Worm (Caenorhabditis elegans) whole organism, early embryonic: ENCODE measurements around the gene C39F7.5.

ENCODE experiments used
- B0310.2 ChIP-seq: sonication (generic microtip); optimal IDR thresholded peaks from 2 replicates; lab custom pipeline; 2016; ENCODE audit warnings: mild to moderate bottlenecking, missing genetic modification characterization, missing compliant biosample characterization
- F13C5.2 ChIP-seq: sonication (generic microtip); optimal IDR thresholded peaks from 2 replicates; lab custom pipeline; 2017; ENCODE audit warnings: mild to moderate bottlenecking, missing genetic modification characterization, inconsistent platforms, missing compliant biosample characterization
- aly-1 ChIP-seq: sonication (generic microtip); optimal IDR thresholded peaks from 2 replicates; lab custom pipeline; 2016; ENCODE audit warnings: missing genetic modification characterization, missing compliant biosample characterization
- ama-1 ChIP-seq: fragments of 150-350 bp; optimal IDR thresholded peaks from 2 replicates; lab custom pipeline; 2014
- ceh-36 ChIP-seq: sonication (generic microtip); optimal IDR thresholded peaks from 2 replicates; lab custom pipeline; 2016; ENCODE audit warnings: missing genetic modification characterization, inconsistent platforms, missing compliant biosample characterization
- ets-7 ChIP-seq: sonication (generic microtip); optimal IDR thresholded peaks from 2 replicates; lab custom pipeline; 2016; ENCODE audit warnings: missing genotype, missing genetic modification characterization, missing compliant biosample characterization
- flt-1 ChIP-seq: fragments of 200-800 bp; sonication (Bioruptor generic); IDR thresholded peaks from 2 replicates; pipeline ENCODE4 v1.3.6; 2022; ENCODE audit warnings: missing genetic modification characterization, missing compliant biosample characterization
- hmbx-1 ChIP-seq: sonication (generic microtip); optimal IDR thresholded peaks from 2 replicates; lab custom pipeline; 2016; ENCODE audit warnings: mild to moderate bottlenecking, missing genetic modification characterization, missing compliant biosample characterization
- hnd-1 ChIP-seq: sonication (generic microtip); optimal IDR thresholded peaks from 2 replicates; lab custom pipeline; 2016; ENCODE audit warnings: missing genetic modification characterization, missing compliant biosample characterization
- scrt-1 ChIP-seq: fragments of 200-800 bp; sonication (Bioruptor generic); IDR thresholded peaks from 2 replicates; pipeline ENCODE4 v1.3.6; 2022; ENCODE audit warnings: missing genetic modification characterization, missing compliant biosample characterization
- sea-1 ChIP-seq: fragments of 200-800 bp; sonication (Bioruptor generic); conservative IDR thresholded peaks from 2 replicates; pipeline ENCODE4 v1.3.6; 2022; ENCODE audit warnings: missing genetic modification characterization, missing compliant biosample characterization
- tbx-11 ChIP-seq: fragments of 200-800 bp; sonication (Bioruptor generic); IDR thresholded peaks from 2 replicates; pipeline ENCODE4 v1.3.6; 2022; ENCODE audit warnings: missing genetic modification characterization, missing compliant biosample characterization
- tbx-37 ChIP-seq: fragments of 200-800 bp; sonication (Bioruptor generic); conservative IDR thresholded peaks from 2 replicates; pipeline ENCODE4 v1.3.6; 2022; ENCODE audit warnings: missing genetic modification reagents, missing genetic modification characterization, missing compliant biosample characterization
- tra-4 ChIP-seq: sonication (generic microtip); optimal IDR thresholded peaks from 2 replicates; lab custom pipeline; 2017; ENCODE audit warnings: missing genetic modification characterization, missing compliant biosample characterization

DNA sequence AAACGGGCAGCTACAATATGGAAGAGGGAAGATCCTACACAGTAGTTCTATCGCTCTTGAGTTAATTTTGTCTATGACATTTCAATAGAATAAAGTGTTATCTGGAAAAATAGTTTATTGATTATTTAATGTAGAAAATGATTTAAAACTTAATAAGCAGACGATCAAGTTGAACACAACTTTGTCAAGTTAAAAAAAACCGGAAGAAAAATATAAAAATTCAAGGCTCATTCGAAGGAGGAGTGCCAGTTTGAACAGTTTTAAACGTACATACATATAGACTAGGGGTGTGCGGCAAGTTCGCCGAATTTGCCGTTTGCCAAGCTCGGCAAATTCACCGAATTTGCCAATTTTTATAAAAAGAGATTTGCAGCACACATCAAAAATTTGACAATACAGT lies 34.7 kb downstream of the C39F7.5 start, which contains the start of gene egl-2:
- TF ChIP-seq ets-7 (no peak), B0310.2 (tag; lab: Kevin White, UChicago) (no peak), ama-1 (lab: Kevin White, UChicago) (no peak), flt-1 (GFP tag; lab: Robert Waterston, UW) (no peak), sea-1 (GFP tag; lab: Robert Waterston, UW) (no peak), F13C5.2 (tag; lab: Kevin White, UChicago) (no peak), aly-1 (tag; lab: Kevin White, UChicago) (no peak), tra-4 (tag; lab: Kevin White, UChicago) (no peak), ceh-36 (tag; lab: Kevin White, UChicago) (no peak), hnd-1 (tag; lab: Kevin White, UChicago) (no peak), tbx-37 (GFP tag; lab: Robert Waterston, UW) (no peak), tbx-11 (no peak), scrt-1 (GFP tag; lab: Robert Waterston, UW) (no peak), hmbx-1 (tag; lab: Kevin White, UChicago) (no peak)
